Worm (Caenorhabditis elegans): ENCODE results near the gene dlat-1.

The dlat-1 gene

ce11 chrV:14436195-14436594 lies 10.9 kb downstream of the dlat-1 start:
- no peak for TF ChIP-seq nhr-6 (tag; optimal IDR thresholded peaks at IDR 0.05)
- TF ChIP-seq R02D3.7 (tag; optimal IDR thresholded peaks at IDR 0.05) = no peak
- TF ChIP-seq unc-62 (GFP tag; optimal IDR thresholded peaks at IDR 0.05) = no peak
- TF ChIP-seq nhr-21 (tag; optimal IDR thresholded peaks at IDR 0.05) = no peak
- no peak for TF ChIP-seq ceh-16 (tag; optimal IDR thresholded peaks at IDR 0.05)
- TF ChIP-seq nhr-77 (tag; optimal IDR thresholded peaks at IDR 0.05) = no peak
- no peak for TF ChIP-seq unc-55 (GFP tag; optimal IDR thresholded peaks at IDR 0.05)
- no peak for TF ChIP-seq gmeb-1 (tag; optimal IDR thresholded peaks at IDR 0.05)
- no peak for TF ChIP-seq lin-13 (GFP tag; optimal IDR thresholded peaks at IDR 0.05)
- no peak for TF ChIP-seq elt-3 (tag; optimal IDR thresholded peaks at IDR 0.05)
- no peak for TF ChIP-seq zag-1 (tag; optimal IDR thresholded peaks at IDR 0.05)
- no peak for TF ChIP-seq elt-1 (tag; optimal IDR thresholded peaks at IDR 0.05)
- TF ChIP-seq C34F6.9 (tag; optimal IDR thresholded peaks at IDR 0.05) = no peak
- TF ChIP-seq ama-1 (optimal IDR thresholded peaks at IDR 0.05) = no peak
- TF ChIP-seq ztf-4 (tag; optimal IDR thresholded peaks at IDR 0.05) = no peak

ce11 chrV:14433584-14433983 lies 13.5 kb downstream of the dlat-1 start:
- TF ChIP-seq ztf-11 (tag; optimal IDR thresholded peaks at IDR 0.05) (no peak), elt-3 (tag; optimal IDR thresholded peaks at IDR 0.05) (no peak), nhr-12 (tag; optimal IDR thresholded peaks at IDR 0.05) (no peak), lsy-2 (tag; optimal IDR thresholded peaks at IDR 0.05) (no peak), ceh-16 (tag; optimal IDR thresholded peaks at IDR 0.05) (no peak), nhr-25 (tag; optimal IDR thresholded peaks at IDR 0.05) (no peak)

ce11 chrV:14432259-14432658 lies 14.8 kb downstream of the dlat-1 start, which contains the start of gene egl-1:
TSS of gene egl-1 (minus strand) at chrV:14432359.
- TF ChIP-seq ztf-4 (tag; optimal IDR thresholded peaks at IDR 0.05) (no peak), C34F6.9 (tag; optimal IDR thresholded peaks at IDR 0.05) (no peak), ceh-82 (tag; optimal IDR thresholded peaks at IDR 0.05) (no peak), blmp-1 (tag; optimal IDR thresholded peaks at IDR 0.05; ENCODE audit: insufficient read depth) (no peak), unc-62 (GFP tag; optimal IDR thresholded peaks at IDR 0.05) (no peak)

DNA sequence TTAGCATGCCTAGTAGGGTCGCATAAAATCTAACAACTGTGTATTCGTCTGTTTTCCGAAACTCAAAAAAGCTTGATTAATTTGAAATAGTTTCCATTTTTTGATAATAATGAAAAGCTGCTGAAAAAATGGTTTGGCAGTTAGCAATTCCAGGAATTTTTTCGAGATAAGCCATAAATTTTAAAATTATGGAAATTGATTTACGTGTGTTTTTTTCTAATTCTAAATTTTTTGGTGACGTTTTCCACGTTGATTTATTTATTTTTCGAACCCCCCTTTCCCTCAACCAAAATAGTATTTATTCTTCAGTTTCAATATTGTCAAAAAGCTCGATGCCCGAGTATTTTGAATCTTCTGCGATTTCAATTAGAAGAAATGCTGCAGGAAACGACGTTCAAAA lies 18.2 kb downstream of the dlat-1 start, which contains the start of gene F23B12.1:
Gene F23B12.1, plus strand, starts transcription at position 301 of the 400 bp plus-strand sequence.
- no peak for TF ChIP-seq aly-2 (tag; optimal IDR thresholded peaks at IDR 0.05)
- no peak for TF ChIP-seq Y55F3AM.14 (GFP tag; optimal IDR thresholded peaks at IDR 0.05)
- no peak for TF ChIP-seq nhr-11 (tag; optimal IDR thresholded peaks at IDR 0.05)
- TF ChIP-seq fos-1 (tag; optimal IDR thresholded peaks at IDR 0.05) = no peak
- TF ChIP-seq zag-1 (tag; optimal IDR thresholded peaks at IDR 0.05) = no peak
- TF ChIP-seq elt-3 (tag; optimal IDR thresholded peaks at IDR 0.05) = no peak
- no peak for TF ChIP-seq gmeb-1 (tag; optimal IDR thresholded peaks at IDR 0.05)
- no peak for TF ChIP-seq nhr-23 (tag; optimal IDR thresholded peaks at IDR 0.05)
- TF ChIP-seq ztf-4 (tag; optimal IDR thresholded peaks at IDR 0.05) = no peak
- TF ChIP-seq nhr-25 (tag; optimal IDR thresholded peaks at IDR 0.05) = no peak
- TF ChIP-seq nhr-10 (tag; optimal IDR thresholded peaks at IDR 0.05) = no peak
- no peak for TF ChIP-seq ceh-82 (tag; optimal IDR thresholded peaks at IDR 0.05)
- TF ChIP-seq lin-39 (tag; optimal IDR thresholded peaks at IDR 0.05) = no peak

ce11 chrV:14427069-14427825 lies 19.8 kb downstream of the dlat-1 start:
- TF ChIP-seq unc-62 (GFP tag; optimal IDR thresholded peaks at IDR 0.05) (no peak), lin-13 (GFP tag; optimal IDR thresholded peaks at IDR 0.05) (no peak), aly-2 (tag; optimal IDR thresholded peaks at IDR 0.05) (no peak), Y55F3AM.14 (GFP tag; optimal IDR thresholded peaks at IDR 0.05) (no peak), dmd-4 (tag; optimal IDR thresholded peaks at IDR 0.05) (no peak), nhr-11 (tag; optimal IDR thresholded peaks at IDR 0.05) (no peak), mab-5 (tag; optimal IDR thresholded peaks at IDR 0.05) (no peak), sma-9 (GFP tag; optimal IDR thresholded peaks at IDR 0.05) (no peak), sma-9 (tag; optimal IDR thresholded peaks at IDR 0.05) (no peak), lin-39 (tag; optimal IDR thresholded peaks at IDR 0.05) (no peak), ZK546.5 (tag; optimal IDR thresholded peaks at IDR 0.05) (no peak), nhr-12 (tag; optimal IDR thresholded peaks at IDR 0.05) (no peak), ceh-82 (tag; optimal IDR thresholded peaks at IDR 0.05) (no peak), elt-3 (tag; optimal IDR thresholded peaks at IDR 0.05) (no peak), nhr-10 (tag; optimal IDR thresholded peaks at IDR 0.05) (no peak)
